Fruit fly (Drosophila melanogaster) whole organism, embryonic: ENCODE measurements around the gene Mo25.

Source experiments
- B-H2 ChIP-seq: fragments of 200-800 bp; sonication (Bioruptor generic); optimal IDR thresholded peaks from 2 replicates; lab custom pipeline; 2018; ENCODE audit warnings: missing biosample characterization, mild to moderate bottlenecking, missing genetic modification characterization
- CG10267 ChIP-seq: fragments of 200-800 bp; sonication (Bioruptor generic); optimal IDR thresholded peaks from 2 replicates; lab custom pipeline; 2018; ENCODE audit warnings: missing biosample characterization, mild to moderate bottlenecking, missing genetic modification characterization, moderate library complexity
- CG10979 ChIP-seq: fragments of 200-800 bp; sonication (Bioruptor generic); optimal IDR thresholded peaks from 2 replicates; lab custom pipeline; 2018; ENCODE audit warnings: missing biosample characterization, mild to moderate bottlenecking, missing genetic modification characterization, moderate library complexity
- CG12219 ChIP-seq: fragments of 200-800 bp; sonication (Bioruptor generic); optimal IDR thresholded peaks from 3 replicates; lab custom pipeline; 2018; ENCODE audit warnings: missing biosample characterization, mild to moderate bottlenecking, missing genetic modification characterization
- CG1233 ChIP-seq: fragments of 200-800 bp; sonication (Bioruptor generic); optimal IDR thresholded peaks from 4 replicates; lab custom pipeline; 2018; ENCODE audit warnings: missing biosample characterization, mild to moderate bottlenecking, missing genetic modification characterization
- CG14710 ChIP-seq: fragments of 200-800 bp; sonication (Bioruptor generic); optimal IDR thresholded peaks from 3 replicates; lab custom pipeline; 2019; ENCODE audit warnings: missing biosample characterization, mild to moderate bottlenecking, missing genetic modification characterization, moderate library complexity
- CG15269 ChIP-seq: fragments of 200-800 bp; sonication (Bioruptor generic); optimal IDR thresholded peaks from 2 replicates; lab custom pipeline; 2018; ENCODE audit warnings: missing biosample characterization, mild to moderate bottlenecking, missing genetic modification characterization, moderate library complexity
- CG1602 ChIP-seq: fragments of 200-800 bp; sonication (Bioruptor generic); optimal IDR thresholded peaks from 3 replicates; lab custom pipeline; 2016; ENCODE audit warnings: missing biosample characterization, missing genetic modification characterization
- CG17361 ChIP-seq: fragments of 200-800 bp; sonication (Bioruptor generic); IDR thresholded peaks from 3 replicates; pipeline ENCODE4 v1.3.6; 2022; ENCODE audit warnings: missing biosample characterization, missing genetic modification characterization
- CG2120 ChIP-seq: fragments of 200-800 bp; sonication (Bioruptor generic); optimal IDR thresholded peaks from 3 replicates; lab custom pipeline; 2016; ENCODE audit warnings: missing biosample characterization, missing genetic modification characterization
- CG2199 ChIP-seq: fragments of 200-800 bp; sonication (Bioruptor generic); IDR thresholded peaks from 3 replicates; pipeline ENCODE4 v1.3.6; 2022; ENCODE audit warnings: missing biosample characterization, missing genetic modification characterization
- CG2678 ChIP-seq: fragments of 200-800 bp; sonication (Bioruptor generic); optimal IDR thresholded peaks from 3 replicates; lab custom pipeline; 2019; ENCODE audit warnings: missing biosample characterization, mild to moderate bottlenecking, missing genetic modification characterization, moderate library complexity
- CG3163 ChIP-seq: fragments of 200-800 bp; sonication (Bioruptor generic); optimal IDR thresholded peaks from 3 replicates; lab custom pipeline; 2016; ENCODE audit warnings: missing biosample characterization, missing genetic modification characterization
- CG5245 ChIP-seq: fragments of 200-800 bp; sonication (Bioruptor generic); optimal IDR thresholded peaks from 3 replicates; lab custom pipeline; 2016; ENCODE audit warnings: missing biosample characterization, missing genetic modification characterization
- CG8765 ChIP-seq: fragments of 200-800 bp; sonication (Bioruptor generic); IDR thresholded peaks from 2 replicates; pipeline ENCODE4 v1.3.6; 2022; ENCODE audit warnings: missing biosample characterization, missing genetic modification characterization
- CG8924 ChIP-seq: fragments of 200-800 bp; optimal IDR thresholded peaks from 3 replicates; lab custom pipeline; 2019; ENCODE audit warnings: missing biosample characterization, mild to moderate bottlenecking, missing genetic modification characterization, moderate library complexity
- CG9727 ChIP-seq: fragments of 200-800 bp; sonication (Bioruptor generic); optimal IDR thresholded peaks from 3 replicates; lab custom pipeline; 2017; ENCODE audit warnings: missing biosample characterization, mild to moderate bottlenecking, missing genetic modification characterization
- CrebB ChIP-seq: fragments of 200-800 bp; sonication (Bioruptor generic); optimal IDR thresholded peaks from 3 replicates; lab custom pipeline; 2018; ENCODE audit warnings: missing biosample characterization, mild to moderate bottlenecking, missing genetic modification characterization
- D19A ChIP-seq: fragments of 200-800 bp; optimal IDR thresholded peaks from 3 replicates; lab custom pipeline; 2019; ENCODE audit warnings: missing biosample characterization, mild to moderate bottlenecking, missing genetic modification characterization, moderate library complexity
- Dref ChIP-seq: fragments of 200-800 bp; sonication (Bioruptor generic); IDR thresholded peaks from 2 replicates; pipeline ENCODE4 v1.3.6; 2022; ENCODE audit warnings: missing biosample characterization, missing genetic modification characterization
- Ets65A ChIP-seq: fragments of 200-800 bp; sonication (Bioruptor generic); peaks from one replicate; lab custom pipeline; 2016; ENCODE audit warnings: missing biosample characterization, missing genetic modification characterization
- Gsc ChIP-seq: fragments of 200-800 bp; sonication (Bioruptor generic); IDR thresholded peaks from 2 replicates; pipeline ENCODE4 v1.3.6; 2022; ENCODE audit warnings: missing biosample characterization, missing genetic modification characterization
- Hmr ChIP-seq: fragments of 200-800 bp; sonication (Bioruptor generic); optimal IDR thresholded peaks from 3 replicates; lab custom pipeline; 2017; ENCODE audit warnings: mild to moderate bottlenecking, missing biosample characterization, missing genetic modification reagents, missing genetic modification characterization
- Hr39 ChIP-seq: fragments of >200 bp; optimal IDR thresholded peaks from 2 replicates; lab custom pipeline; 2017
- Hsf ChIP-seq: fragments of 200-800 bp; sonication (Bioruptor generic); optimal IDR thresholded peaks from 3 replicates; lab custom pipeline; 2016; ENCODE audit warnings: missing biosample characterization, missing genetic modification characterization
- Mes4 ChIP-seq: fragments of 200-800 bp; sonication (Bioruptor generic); optimal IDR thresholded peaks from 2 replicates; lab custom pipeline; 2016; ENCODE audit warnings: missing biosample characterization, missing genetic modification characterization
- Oli ChIP-seq: fragments of 200-800 bp; sonication (Bioruptor generic); optimal IDR thresholded peaks from 2 replicates; lab custom pipeline; 2018; ENCODE audit warnings: missing biosample characterization, mild to moderate bottlenecking, missing genetic modification characterization, moderate library complexity
- Sox100B ChIP-seq: fragments of 200-800 bp; sonication (Bioruptor generic); optimal IDR thresholded peaks from 3 replicates; lab custom pipeline; 2018; ENCODE audit warnings: missing biosample characterization, mild to moderate bottlenecking, missing genetic modification characterization
- Ssrp ChIP-seq: fragments of 200-800 bp; sonication (Bioruptor generic); optimal IDR thresholded peaks from 2 replicates; lab custom pipeline; 2018; ENCODE audit warnings: missing biosample characterization, mild to moderate bottlenecking, missing genetic modification characterization, moderate library complexity
- Xbp1 ChIP-seq: fragments of 200-800 bp; sonication (Bioruptor generic); optimal IDR thresholded peaks from 3 replicates; lab custom pipeline; 2016; ENCODE audit warnings: missing biosample characterization, mild to moderate bottlenecking, missing genetic modification characterization
- al ChIP-seq: fragments of 200-800 bp; sonication (Bioruptor generic); IDR thresholded peaks from 2 replicates; pipeline ENCODE4 v1.3.6; 2022; ENCODE audit warnings: missing biosample characterization, missing genetic modification characterization
- bcd ChIP-seq: fragments of 200-800 bp; sonication (Bioruptor generic); optimal IDR thresholded peaks from 2 replicates; lab custom pipeline; 2017; ENCODE audit warnings: missing biosample characterization, mild to moderate bottlenecking, missing genetic modification characterization
- bigmax ChIP-seq: fragments of 200-800 bp; sonication (Bioruptor generic); optimal IDR thresholded peaks from 2 replicates; lab custom pipeline; 2018; ENCODE audit warnings: missing biosample characterization, mild to moderate bottlenecking, missing genetic modification characterization
- chif ChIP-seq, 2 experiments: fragments of 200-800 bp; sonication (Bioruptor generic); optimal IDR thresholded peaks; 3 replicates each; lab custom pipeline; 2016; ENCODE audit warnings: missing biosample characterization in 2 of 2, missing genetic modification characterization in 2 of 2
- ci ChIP-seq: fragments of 200-800 bp; sonication (Bioruptor generic); IDR thresholded peaks from 3 replicates; pipeline ENCODE4 v1.3.6; 2022; ENCODE audit warnings: missing biosample characterization, missing genetic modification characterization
- crol ChIP-seq: fragments of 200-800 bp; sonication (Bioruptor generic); IDR thresholded peaks from 2 replicates; pipeline ENCODE4 v1.3.6; 2022; ENCODE audit warnings: missing biosample characterization, missing genetic modification characterization
- dpn ChIP-seq, 2 experiments: fragments of 200-800 bp; sonication (Bioruptor generic); optimal IDR thresholded peaks; 3 replicates each; lab custom pipeline; 2016; ENCODE audit warnings: missing biosample characterization in 2 of 2, missing genetic modification characterization in 2 of 2
- eyg ChIP-seq: fragments of 200-800 bp; sonication (Bioruptor generic); optimal IDR thresholded peaks from 3 replicates; lab custom pipeline; 2016; ENCODE audit warnings: missing biosample characterization, missing genetic modification characterization
- gce ChIP-seq: fragments of 200-800 bp; sonication (Bioruptor generic); IDR thresholded peaks from 3 replicates; pipeline ENCODE4 v1.3.6; 2022; ENCODE audit warnings: missing biosample characterization, missing genetic modification characterization
- grau ChIP-seq: fragments of 200-800 bp; optimal IDR thresholded peaks from 3 replicates; lab custom pipeline; 2019; ENCODE audit warnings: missing biosample characterization, mild to moderate bottlenecking, missing genetic modification characterization, moderate library complexity
- grn ChIP-seq: fragments of 200-800 bp; sonication (Bioruptor generic); optimal IDR thresholded peaks from 3 replicates; lab custom pipeline; 2017; ENCODE audit warnings: missing biosample characterization, missing genetic modification characterization
- gsb-n ChIP-seq: fragments of 200-800 bp; sonication (Bioruptor generic); optimal IDR thresholded peaks from 3 replicates; lab custom pipeline; 2018; ENCODE audit warnings: missing biosample characterization, mild to moderate bottlenecking, missing genetic modification characterization
- lab ChIP-seq: fragments of 200-800 bp; sonication (Bioruptor generic); optimal IDR thresholded peaks from 3 replicates; lab custom pipeline; 2017; ENCODE audit warnings: missing biosample characterization, missing genetic modification characterization, mild to moderate bottlenecking, moderate library complexity, missing genetic modification reagents
- prd ChIP-seq, 3 experiments: fragments of >200 bp in 2 of 3; fragments of 200-800 bp in 1 of 3; sonication (Bioruptor generic) in 1 of 3; optimal IDR thresholded peaks in 2 of 3; IDR thresholded peaks in 1 of 3; 2 replicates in 2 of 3; 3 replicates in 1 of 3; pipeline versions ENCODE4 v1.3.6 to Lab custom; 2017 to 2022; ENCODE audit warnings: missing biosample characterization in 1 of 3, missing genetic modification characterization in 1 of 3
- repo ChIP-seq: fragments of 200-800 bp; sonication (Bioruptor generic); optimal IDR thresholded peaks from 2 replicates; lab custom pipeline; 2016; ENCODE audit warnings: missing biosample characterization, missing genetic modification characterization
- row ChIP-seq: fragments of 200-800 bp; sonication (Bioruptor generic); IDR thresholded peaks from 3 replicates; pipeline ENCODE4 v1.3.6; 2022; ENCODE audit warnings: missing biosample characterization, missing genetic modification characterization
- sd ChIP-seq: fragments of 200-800 bp; sonication (Bioruptor generic); optimal IDR thresholded peaks from 3 replicates; lab custom pipeline; 2018; ENCODE audit warnings: missing biosample characterization, mild to moderate bottlenecking, missing genetic modification characterization, moderate library complexity
- slbo ChIP-seq: fragments of 200-800 bp; sonication (Bioruptor generic); IDR thresholded peaks from 2 replicates; pipeline ENCODE4 v1.3.6; 2022; ENCODE audit warnings: missing biosample characterization, missing genetic modification characterization
- sob ChIP-seq: fragments of 200-800 bp; sonication (Bioruptor generic); IDR thresholded peaks from 2 replicates; pipeline ENCODE4 v1.3.6; 2022; ENCODE audit warnings: missing biosample characterization, missing genetic modification characterization
- toy ChIP-seq: fragments of 200-800 bp; sonication (Bioruptor generic); IDR thresholded peaks from 2 replicates; pipeline ENCODE4 v1.3.6; 2022; ENCODE audit warnings: missing biosample characterization, missing genetic modification characterization
- tx ChIP-seq: fragments of 200-800 bp; sonication (Bioruptor generic); optimal IDR thresholded peaks from 2 replicates; lab custom pipeline; 2016; ENCODE audit warnings: missing biosample characterization, missing genetic modification characterization

Mo25 gene

DNA sequence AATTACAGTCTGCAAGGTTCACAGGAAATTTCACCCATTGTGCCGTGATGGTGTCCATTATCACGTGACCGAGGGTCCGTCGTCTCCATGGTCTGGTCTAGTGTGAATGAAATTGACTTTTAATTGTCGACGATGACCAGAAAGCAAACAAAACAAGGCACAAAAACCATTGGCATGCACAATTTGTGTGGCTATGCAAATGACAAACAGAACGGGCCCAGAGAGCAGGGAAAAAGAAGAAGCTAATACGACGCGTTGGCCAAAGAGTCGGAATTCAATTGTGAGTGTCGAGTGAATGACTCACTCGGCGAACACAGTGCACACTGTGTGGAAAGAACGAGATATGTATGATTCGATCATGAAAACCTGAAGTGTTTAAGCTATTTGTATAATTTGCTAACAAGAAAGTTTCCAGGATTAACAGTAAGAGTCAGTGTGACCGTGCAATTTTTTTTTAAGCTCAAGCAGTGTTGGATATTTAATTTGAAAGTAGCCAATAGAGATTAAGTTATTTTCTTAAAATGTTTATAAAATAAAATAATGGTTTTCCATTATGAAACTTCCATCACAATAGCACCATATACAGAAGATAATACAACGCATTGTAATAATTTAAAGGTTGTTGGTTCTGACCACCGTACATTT is 20.4 kb upstream of the Mo25 start (continued):
- no peak for TF ChIP-seq bigmax
- TF ChIP-seq chif (GFP tag; optimal IDR thresholded peaks at IDR 0.05; lab: Kevin White, UChicago): peak in 1 of 2 experiments; percentile 6
- TF ChIP-seq CG2199: no peak
- no peak for TF ChIP-seq toy
- no peak for TF ChIP-seq eyg
- peak; percentile 41 for TF ChIP-seq lab (GFP tag; lab: Kevin White, UChicago)
- TF ChIP-seq CG3163: no peak
- TF ChIP-seq Oli (tag; lab: Kevin White, UChicago): peak; percentile 38
- TF ChIP-seq gsb-n (tag; lab: Kevin White, UChicago): peak; percentile 10
- TF ChIP-seq ci: no peak
- TF ChIP-seq CG8765 (GFP tag; lab: Robert Waterston, UW): no peak
- TF ChIP-seq Hr39 (lab: Kevin White, UChicago): no peak
- TF ChIP-seq row: peak; percentile 54; the same call in 2 of the 3 replicates
- TF ChIP-seq CG8924 (tag; lab: Kevin White, UChicago): peak; percentile 30
- no peak for TF ChIP-seq prd (optimal IDR thresholded peaks at IDR 0.05; lab: Kevin White, UChicago)
- no peak for TF ChIP-seq prd (GFP tag; IDR thresholded peaks at IDR 0.05; lab: Robert Waterston, UW)
- TF ChIP-seq Dref (GFP tag; lab: Robert Waterston, UW): no peak
- no peak for TF ChIP-seq D19A (tag; lab: Kevin White, UChicago)
- peak; percentile 59; the same call in 2 of the 3 replicates for TF ChIP-seq CG17361 (GFP tag; lab: Robert Waterston, UW)
- TF ChIP-seq B-H2 (GFP tag; lab: Kevin White, UChicago): no peak
- peak; percentile 29 for TF ChIP-seq Hsf (GFP tag; lab: Kevin White, UChicago)
- no peak for TF ChIP-seq slbo (GFP tag; lab: Robert Waterston, UW)
- no peak for TF ChIP-seq Gsc (GFP tag; lab: Robert Waterston, UW)
- peak; percentile 81 for TF ChIP-seq grau (tag; lab: Kevin White, UChicago)
- peak; percentile 12 for TF ChIP-seq bcd (GFP tag; lab: Kevin White, UChicago)
- TF ChIP-seq tx (GFP tag; lab: Kevin White, UChicago): no peak
- TF ChIP-seq CG12219 (GFP tag; lab: Kevin White, UChicago): no peak
- TF ChIP-seq Mes4 (GFP tag; lab: Kevin White, UChicago): no peak
- peak; percentile 26 for TF ChIP-seq Xbp1
- peak in 1 of 2 experiments; percentile 15 for TF ChIP-seq dpn (GFP tag; optimal IDR thresholded peaks at IDR 0.05; lab: Kevin White, UChicago)
- TF ChIP-seq Hmr (GFP tag; lab: Kevin White, UChicago): no peak
- TF ChIP-seq Ets65A (GFP tag; lab: Kevin White, UChicago): no peak
- TF ChIP-seq CG1602 (GFP tag; lab: Kevin White, UChicago): no peak
- TF ChIP-seq Ssrp (tag; lab: Kevin White, UChicago): peak; percentile 13
- peak; percentile 18 for TF ChIP-seq Sox100B (GFP tag; lab: Kevin White, UChicago)
- TF ChIP-seq CG9727 (GFP tag; lab: Kevin White, UChicago): peak; percentile 16
- TF ChIP-seq repo (GFP tag; lab: Kevin White, UChicago): no peak
- TF ChIP-seq CG2678 (tag; lab: Kevin White, UChicago): peak; percentile 59
- no peak for TF ChIP-seq gce
- 0 out of 2 replicates have a peak, but pooled peaks have one; percentile 18 for TF ChIP-seq sob (GFP tag; lab: Robert Waterston, UW)
- peak; percentile 2 for TF ChIP-seq CG1233 (GFP tag; lab: Kevin White, UChicago)
- peak; percentile 44 for TF ChIP-seq CG15269
- no peak for TF ChIP-seq CrebB (tag; lab: Kevin White, UChicago)
- TF ChIP-seq grn: no peak
- peak; percentile 49 for TF ChIP-seq CG10979 (tag; lab: Kevin White, UChicago)
- TF ChIP-seq CG5245: no peak
- TF ChIP-seq CG14710 (tag; lab: Kevin White, UChicago): peak; percentile 29
- TF ChIP-seq al: no peak
- TF ChIP-seq crol (GFP tag; lab: Robert Waterston, UW): no peak
- no peak for TF ChIP-seq sd (tag; lab: Kevin White, UChicago)
- peak; percentile 9 for TF ChIP-seq CG10267 (tag; lab: Kevin White, UChicago)
- TF ChIP-seq CG2120: peak; percentile 4
